Worm (Caenorhabditis elegans) whole organism, L1 larva: Measurements from ENCODE around the gene arrd-25.
A peak's percentile ranks its signal among the peaks of the same experiment; 100 is the strongest.

ENCODE experiments used
- C04F5.9 ChIP-seq: sonication (generic microtip); optimal IDR thresholded peaks from 2 replicates; lab custom pipeline; 2016; ENCODE audit warnings: missing genetic modification characterization, missing compliant biosample characterization
- C34B4.2 ChIP-seq: sonication (generic microtip); optimal IDR thresholded peaks from 2 replicates; lab custom pipeline; 2017; ENCODE audit warnings: mild to moderate bottlenecking, missing genetic modification characterization, missing compliant biosample characterization
- F16B12.6 ChIP-seq: fragments of 150-350 bp; optimal IDR thresholded peaks from 2 replicates; lab custom pipeline; 2014; ENCODE audit warnings: missing biosample characterization, missing genetic modification characterization
- Y116A8C.19 ChIP-seq: sonication (generic microtip); optimal IDR thresholded peaks from 2 replicates; lab custom pipeline; 2016; ENCODE audit warnings: missing compliant biosample characterization, missing genetic modification characterization, borderline replicate concordance
- aha-1 ChIP-seq: fragments of 150-350 bp; optimal IDR thresholded peaks from 2 replicates; lab custom pipeline; 2014; ENCODE audit warnings: missing biosample characterization, missing genetic modification characterization
- ceh-88 ChIP-seq: fragments of 200-800 bp; sonication (Bioruptor generic); IDR thresholded peaks from 2 replicates; pipeline ENCODE4 v1.3.6; 2022; ENCODE audit warnings: missing genetic modification characterization, missing compliant biosample characterization
- ceh-90 ChIP-seq: sonication (generic microtip); optimal IDR thresholded peaks from 2 replicates; lab custom pipeline; 2016; ENCODE audit warnings: missing genetic modification characterization, missing compliant biosample characterization
- dpl-1 ChIP-seq, 3 experiments: fragments of 150-350 bp in 2 of 3; sonication (generic microtip) in 1 of 3; optimal IDR thresholded peaks; 2 replicates each; lab custom pipeline; 2014 to 2017; ENCODE audit warnings: missing biosample characterization in 3 of 3, missing genetic modification characterization in 3 of 3, missing genetic modification reagents in 3 of 3
- efl-1 ChIP-seq, 4 experiments: fragments of 150-350 bp; optimal IDR thresholded peaks in 3 of 4; peaks in 1 of 4; 1 replicate in 1 of 4; 2 replicates in 3 of 4; lab custom pipeline; 2014; ENCODE audit warnings: missing biosample characterization in 2 of 4, missing genetic modification characterization in 2 of 4, missing genetic modification reagents in 2 of 4
- egl-13 ChIP-seq: sonication (generic microtip); optimal IDR thresholded peaks from 2 replicates; lab custom pipeline; 2016; ENCODE audit warnings: missing genotype, missing genetic modification reagents, missing genetic modification characterization, missing compliant biosample characterization
- elt-2 ChIP-seq: sonication (generic microtip); optimal IDR thresholded peaks from 2 replicates; lab custom pipeline; 2016; ENCODE audit warnings: missing genetic modification characterization, mild to moderate bottlenecking, inconsistent platforms, missing compliant biosample characterization, missing genetic modification reagents
- fkh-10 ChIP-seq: sonication (generic microtip); optimal IDR thresholded peaks from 2 replicates; lab custom pipeline; 2017; ENCODE audit warnings: missing biosample characterization, missing genetic modification reagents, missing genetic modification characterization
- fkh-4 ChIP-seq: sonication (generic microtip); optimal IDR thresholded peaks from 2 replicates; lab custom pipeline; 2016; ENCODE audit warnings: missing compliant biosample characterization, missing genetic modification characterization, borderline replicate concordance
- fkh-8 ChIP-seq: sonication (generic microtip); optimal IDR thresholded peaks from 2 replicates; lab custom pipeline; 2016; ENCODE audit warnings: mild to moderate bottlenecking, missing genetic modification characterization, missing compliant biosample characterization
- hlh-17 ChIP-seq: fragments of 200-800 bp; sonication (Bioruptor generic); optimal IDR thresholded peaks from 2 replicates; lab custom pipeline; 2018; ENCODE audit warnings: missing genetic modification characterization, mild to moderate bottlenecking, missing compliant biosample characterization, moderate library complexity, borderline replicate concordance
- hlh-4 ChIP-seq: sonication (generic microtip); optimal IDR thresholded peaks from 2 replicates; lab custom pipeline; 2016; ENCODE audit warnings: mild to moderate bottlenecking, missing genetic modification characterization, missing compliant biosample characterization
- hpl-2 ChIP-seq: fragments of 150-350 bp; optimal IDR thresholded peaks from 2 replicates; lab custom pipeline; 2014; ENCODE audit warnings: missing biosample characterization, missing genetic modification reagents, missing genetic modification characterization
- irx-1 ChIP-seq: sonication (generic microtip); optimal IDR thresholded peaks from 2 replicates; lab custom pipeline; 2016; ENCODE audit warnings: missing genetic modification characterization, missing compliant biosample characterization
- lin-14 ChIP-seq: fragments of 200-800 bp; sonication (Bioruptor generic); optimal IDR thresholded peaks from 2 replicates; lab custom pipeline; 2018; ENCODE audit warnings: mild to moderate bottlenecking, missing genetic modification characterization, moderate library complexity, missing compliant biosample characterization
- lin-15B ChIP-seq: fragments of 150-350 bp; sonication (generic microtip); optimal IDR thresholded peaks from 3 replicates; lab custom pipeline; 2014; ENCODE audit warnings: missing biosample characterization, missing genetic modification characterization
- lin-35 ChIP-seq, 2 experiments: fragments of 150-350 bp; optimal IDR thresholded peaks; 2 replicates each; lab custom pipeline; 2014; ENCODE audit warnings: missing biosample characterization in 2 of 2, missing genetic modification characterization in 2 of 2, missing genetic modification reagents in 2 of 2
- lsy-2 ChIP-seq, 2 experiments: fragments of 150-350 bp; optimal IDR thresholded peaks; 2 replicates each; lab custom pipeline; 2014; ENCODE audit warnings: missing biosample characterization in 2 of 2, missing genetic modification characterization in 2 of 2
- mdl-1 ChIP-seq, 2 experiments: fragments of 150-350 bp; optimal IDR thresholded peaks; 2 replicates each; lab custom pipeline; 2014 to 2017; ENCODE audit warnings: missing biosample characterization in 2 of 2, missing genetic modification characterization in 2 of 2, inconsistent platforms in 1 of 2
- mef-2 ChIP-seq: fragments of 150-350 bp; optimal IDR thresholded peaks from 2 replicates; lab custom pipeline; 2014; ENCODE audit warnings: missing biosample characterization, missing genetic modification characterization
- mep-1 ChIP-seq: fragments of 150-350 bp; optimal IDR thresholded peaks from 2 replicates; lab custom pipeline; 2014; ENCODE audit warnings: missing biosample characterization, missing genetic modification characterization
- nhr-12 ChIP-seq: sonication (generic microtip); optimal IDR thresholded peaks from 2 replicates; lab custom pipeline; 2017; ENCODE audit warnings: missing biosample characterization, missing genetic modification characterization
- nhr-237 ChIP-seq: fragments of 150-350 bp; optimal IDR thresholded peaks from 2 replicates; lab custom pipeline; 2014; ENCODE audit warnings: missing biosample characterization, missing genetic modification characterization
- nhr-28 ChIP-seq: fragments of 150-350 bp; optimal IDR thresholded peaks from 2 replicates; lab custom pipeline; 2014; ENCODE audit warnings: missing biosample characterization, missing genetic modification characterization
- nhr-47 ChIP-seq: sonication (generic microtip); optimal IDR thresholded peaks from 2 replicates; lab custom pipeline; 2016; ENCODE audit warnings: mild to moderate bottlenecking, missing genetic modification characterization, moderate library complexity, missing compliant biosample characterization
- pag-3 ChIP-seq: sonication (generic microtip); optimal IDR thresholded peaks from 2 replicates; lab custom pipeline; 2017; ENCODE audit warnings: missing genetic modification characterization, mild to moderate bottlenecking, missing compliant biosample characterization, antibody characterized with exemption, borderline replicate concordance; ENCODE audit not compliant: insufficient read depth
- pax-3 ChIP-seq: fragments of 200-800 bp; sonication (Bioruptor generic); optimal IDR thresholded peaks from 2 replicates; lab custom pipeline; 2018; ENCODE audit warnings: mild to moderate bottlenecking, missing genetic modification characterization, moderate library complexity, missing compliant biosample characterization
- pqm-1 ChIP-seq: sonication (generic microtip); optimal IDR thresholded peaks from 3 replicates; lab custom pipeline; 2017; ENCODE audit warnings: missing biosample characterization, missing genetic modification characterization
- rnt-1 ChIP-seq: sonication (generic microtip); optimal IDR thresholded peaks from 2 replicates; lab custom pipeline; 2016; ENCODE audit warnings: mild to moderate bottlenecking, missing genetic modification characterization, moderate library complexity, missing compliant biosample characterization
- snpc-4 ChIP-seq: fragments of 150-350 bp; optimal IDR thresholded peaks from 2 replicates; lab custom pipeline; 2014; ENCODE audit warnings: missing biosample characterization, missing genetic modification characterization
- snu-23 ChIP-seq: sonication (generic microtip); optimal IDR thresholded peaks from 2 replicates; lab custom pipeline; 2016; ENCODE audit warnings: missing genetic modification characterization, missing compliant biosample characterization
- sup-37 ChIP-seq: fragments of 200-800 bp; sonication (Bioruptor generic); optimal IDR thresholded peaks from 2 replicates; lab custom pipeline; 2018; ENCODE audit warnings: mild to moderate bottlenecking, missing genetic modification characterization, missing compliant biosample characterization
- swsn-7 ChIP-seq: sonication (generic microtip); optimal IDR thresholded peaks from 2 replicates; lab custom pipeline; 2016; ENCODE audit warnings: missing genetic modification characterization, missing compliant biosample characterization
- tbx-2 ChIP-seq: sonication (generic microtip); optimal IDR thresholded peaks from 2 replicates; lab custom pipeline; 2016; ENCODE audit warnings: missing genetic modification characterization, missing compliant biosample characterization
- tlp-1 ChIP-seq: fragments of 150-350 bp; optimal IDR thresholded peaks from 2 replicates; lab custom pipeline; 2014; ENCODE audit warnings: missing biosample characterization, missing genetic modification characterization
- unc-130 ChIP-seq: fragments of 150-350 bp; optimal IDR thresholded peaks from 2 replicates; lab custom pipeline; 2017; ENCODE audit warnings: missing biosample characterization, missing genetic modification characterization, inconsistent platforms
- unc-30 ChIP-seq: sonication (generic microtip); optimal IDR thresholded peaks from 2 replicates; lab custom pipeline; 2017; ENCODE audit warnings: missing biosample characterization, missing genetic modification characterization
- zip-4 ChIP-seq: fragments of 200-800 bp; sonication (Bioruptor generic); optimal IDR thresholded peaks from 2 replicates; lab custom pipeline; 2018; ENCODE audit warnings: mild to moderate bottlenecking, missing genetic modification characterization, moderate library complexity, missing compliant biosample characterization
- ztf-11 ChIP-seq, 2 experiments: sonication (generic microtip); optimal IDR thresholded peaks; 2 replicates each; lab custom pipeline; 2016 to 2017; ENCODE audit warnings: missing genetic modification characterization in 2 of 2, missing biosample characterization in 1 of 2, missing compliant biosample characterization in 1 of 2
- ztf-4 ChIP-seq: fragments of 150-350 bp; optimal IDR thresholded peaks from 2 replicates; lab custom pipeline; 2014; ENCODE audit warnings: missing biosample characterization, missing genetic modification characterization

The arrd-25 gene

ce11 chrX:14003538-14003937 is 30.1 kb upstream of the arrd-25 start:
- TF ChIP-seq elt-2 (tag; lab: Kevin White, UChicago), result peak; percentile 30
- TF ChIP-seq aha-1 (tag; lab: Kevin White, UChicago), result no peak

ce11 chrX:14008130-14008529 is 25.5 kb upstream of the arrd-25 start:
- TF ChIP-seq tbx-2 (tag; lab: Kevin White, UChicago) (no peak), snpc-4 (tag; lab: Kevin White, UChicago) (peak; percentile 9)

ce11 chrX:14012417-14012816 is 21.2 kb upstream of the arrd-25 start, which contains the start of gene tbc-19:
tbc-19 (minus strand) TSS chrX:14012517.
- no peak for TF ChIP-seq dpl-1 (GFP tag; optimal IDR thresholded peaks at IDR 0.05; lab: Kevin White, UChicago)
- no peak for TF ChIP-seq ceh-90
- TF ChIP-seq lin-14 (GFP tag; lab: Kevin White, UChicago), result no peak
- no peak for TF ChIP-seq swsn-7 (tag; lab: Kevin White, UChicago)
- TF ChIP-seq egl-13, result no peak
- TF ChIP-seq unc-130 (tag; lab: Kevin White, UChicago), result no peak
- TF ChIP-seq F16B12.6 (tag; lab: Kevin White, UChicago), result no peak
- no peak for TF ChIP-seq lin-15B (tag; lab: Kevin White, UChicago)
- no peak for TF ChIP-seq aha-1 (tag; lab: Kevin White, UChicago)
- TF ChIP-seq ztf-11 (tag; optimal IDR thresholded peaks at IDR 0.05; lab: Kevin White, UChicago), result no peak
- TF ChIP-seq zip-4 (GFP tag; lab: Kevin White, UChicago), result no peak
- no peak for TF ChIP-seq efl-1 (optimal IDR thresholded peaks at IDR 0.05; lab: Kevin White, UChicago)
- TF ChIP-seq efl-1 (GFP tag; optimal IDR thresholded peaks at IDR 0.05 in 1 of 2; lab: Kevin White, UChicago), result no peak
- no peak for TF ChIP-seq hpl-2 (GFP tag; lab: Kevin White, UChicago)

DNA sequence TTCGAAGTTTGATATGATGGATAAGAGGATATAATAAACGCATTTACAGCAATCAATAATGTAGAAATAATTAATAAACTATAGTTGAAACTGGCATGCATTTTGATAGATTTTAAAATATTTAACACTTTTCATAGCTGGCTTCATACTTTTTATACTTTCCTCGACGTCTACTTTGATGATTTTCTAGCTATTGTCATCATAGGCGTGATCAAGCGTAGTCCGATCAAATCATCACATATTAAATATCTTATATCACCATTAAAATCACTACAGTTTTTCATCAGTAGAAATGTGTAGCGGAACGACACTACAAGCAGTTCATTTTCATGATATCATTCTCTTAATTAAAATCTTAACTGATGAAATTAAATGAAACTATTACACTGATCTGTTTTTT is 18.2 kb upstream of the arrd-25 start, which contains the start of gene C04C11.25:
Gene C04C11.25 (minus strand): TSS at position 101 of the 400 bp plus-strand sequence.
- TF ChIP-seq irx-1 (tag; lab: Kevin White, UChicago) (no peak), ztf-4 (tag; lab: Kevin White, UChicago) (no peak), zip-4 (GFP tag; lab: Kevin White, UChicago) (no peak), fkh-10 (GFP tag; lab: Kevin White, UChicago) (no peak)

- TF ChIP-seq nhr-12 (tag; lab: Kevin White, UChicago), result no peak
- peak; percentile 61 for TF ChIP-seq ztf-4 (tag; lab: Kevin White, UChicago)
- TF ChIP-seq lin-35 (GFP tag; optimal IDR thresholded peaks at IDR 0.05; lab: Kevin White, UChicago), result peak; percentile 47 to 78
- TF ChIP-seq sup-37 (GFP tag; lab: Kevin White, UChicago), result peak; percentile 52
- no peak for TF ChIP-seq Y116A8C.19
- TF ChIP-seq ceh-88 (GFP tag; lab: Robert Waterston, UW), result peak; percentile 48; the same call in 1 of the 2 replicates
- no peak for TF ChIP-seq pag-3
- no peak for TF ChIP-seq ceh-90
- TF ChIP-seq hlh-17, result no peak
- peak; percentile 92 for TF ChIP-seq snu-23
- peak; percentile 88 for TF ChIP-seq nhr-47
- TF ChIP-seq rnt-1 (tag; lab: Kevin White, UChicago), result peak; percentile 81
- TF ChIP-seq C04F5.9 (tag; lab: Kevin White, UChicago), result no peak
- peak; percentile 88 for TF ChIP-seq lin-14 (GFP tag; lab: Kevin White, UChicago)
- no peak for TF ChIP-seq hlh-4 (tag; lab: Kevin White, UChicago)
- peak; percentile 78 for TF ChIP-seq fkh-8 (tag; lab: Kevin White, UChicago)
- TF ChIP-seq pqm-1, result no peak
- peak; percentile 74 for TF ChIP-seq mep-1 (tag; lab: Kevin White, UChicago)
- TF ChIP-seq nhr-28, result no peak
- TF ChIP-seq lsy-2 (tag; optimal IDR thresholded peaks at IDR 0.05; lab: Kevin White, UChicago), result peak; percentile 60 to 75
- no peak for TF ChIP-seq mef-2
- TF ChIP-seq nhr-237, result peak; percentile 60
- TF ChIP-seq tlp-1 (tag; lab: Kevin White, UChicago), result no peak
- no peak for TF ChIP-seq fkh-4
- TF ChIP-seq mdl-1 (tag; optimal IDR thresholded peaks at IDR 0.05; lab: Kevin White, UChicago), result peak in 1 of 2 experiments; percentile 79
- TF ChIP-seq C34B4.2 (tag; lab: Kevin White, UChicago), result no peak
- peak; percentile 86 for TF ChIP-seq swsn-7 (tag; lab: Kevin White, UChicago)
- TF ChIP-seq unc-30 (tag; lab: Kevin White, UChicago), result no peak
- peak; percentile 58 for TF ChIP-seq pax-3
These were observed 17.8 kb upstream of the arrd-25 start for ce11 chrX:14015808-14016207.
